Worm (Caenorhabditis elegans): Measurements from ENCODE around the gene T09B9.3.

- TF ChIP-seq hlh-30 (tag; optimal IDR thresholded peaks at IDR 0.05; ENCODE audit: insufficient read depth) (no peak), ceh-30 (tag; optimal IDR thresholded peaks at IDR 0.05) (no peak), sox-2 (GFP tag; IDR thresholded peaks at IDR 0.05) (no peak)
Measured at ce11 chrX:9742058-9742457, 19.1 kb downstream of the T09B9.3 start.

Data from whole organism, late embryonic.